Worm (Caenorhabditis elegans) whole organism, L3 larva: ENCODE data around the gene W06D12.6.

ENCODE experiments used
- R02D3.7 ChIP-seq: fragments of 150-350 bp; optimal IDR thresholded peaks from 2 replicates; lab custom pipeline; 2014; ENCODE audit warnings: missing biosample characterization, missing genetic modification characterization
- ZK546.5 ChIP-seq: sonication (generic microtip); optimal IDR thresholded peaks from 2 replicates; lab custom pipeline; 2017; ENCODE audit warnings: missing biosample characterization, missing genetic modification characterization
- aly-2 ChIP-seq: fragments of 150-350 bp; optimal IDR thresholded peaks from 2 replicates; lab custom pipeline; 2014; ENCODE audit warnings: missing biosample characterization, missing genetic modification characterization
- ama-1 ChIP-seq: fragments of 150-350 bp; optimal IDR thresholded peaks from 2 replicates; lab custom pipeline; 2018
- ceh-16 ChIP-seq: sonication (generic microtip); optimal IDR thresholded peaks from 2 replicates; lab custom pipeline; 2017; ENCODE audit warnings: missing biosample characterization, missing genetic modification characterization
- ceh-28 ChIP-seq: fragments of 150-350 bp; optimal IDR thresholded peaks from 2 replicates; lab custom pipeline; 2014; ENCODE audit warnings: missing biosample characterization, missing genetic modification reagents, missing genetic modification characterization
- ceh-82 ChIP-seq: fragments of 150-350 bp; optimal IDR thresholded peaks from 2 replicates; lab custom pipeline; 2014; ENCODE audit warnings: missing biosample characterization, missing genetic modification characterization
- ceh-9 ChIP-seq: sonication (generic microtip); optimal IDR thresholded peaks from 2 replicates; lab custom pipeline; 2018; ENCODE audit warnings: missing biosample characterization, missing genetic modification characterization
- daf-12 ChIP-seq: fragments of 150-350 bp; optimal IDR thresholded peaks from 2 replicates; lab custom pipeline; 2014; ENCODE audit warnings: missing biosample characterization, missing genetic modification reagents, missing genetic modification characterization
- egl-27 ChIP-seq: sonication (generic microtip); optimal IDR thresholded peaks from 4 replicates; lab custom pipeline; 2017; ENCODE audit warnings: missing biosample characterization, missing genetic modification reagents, missing genetic modification characterization
- egl-5 ChIP-seq: fragments of 150-350 bp; optimal IDR thresholded peaks from 2 replicates; lab custom pipeline; 2017; ENCODE audit warnings: missing biosample characterization, missing genetic modification reagents, missing genetic modification characterization, inconsistent platforms
- elt-2 ChIP-seq: sonication (generic microtip); optimal IDR thresholded peaks from 2 replicates; lab custom pipeline; 2016; ENCODE audit warnings: missing genetic modification reagents, mild to moderate bottlenecking, missing genetic modification characterization, missing compliant biosample characterization
- eor-1 ChIP-seq, 2 experiments: fragments of 150-350 bp; optimal IDR thresholded peaks; 2 replicates each; lab custom pipeline; 2014 to 2018; ENCODE audit warnings: missing biosample characterization in 2 of 2, missing genetic modification characterization in 2 of 2
- fkh-10 ChIP-seq: sonication (generic microtip); optimal IDR thresholded peaks from 2 replicates; lab custom pipeline; 2017; ENCODE audit warnings: missing biosample characterization, missing genetic modification reagents, missing genetic modification characterization
- fkh-2 ChIP-seq: fragments of 150-350 bp; optimal IDR thresholded peaks from 2 replicates; lab custom pipeline; 2014; ENCODE audit warnings: missing biosample characterization, missing genetic modification reagents, missing genetic modification characterization
- fos-1 ChIP-seq: fragments of 150-350 bp; optimal IDR thresholded peaks from 2 replicates; lab custom pipeline; 2014; ENCODE audit warnings: missing biosample characterization, missing genetic modification characterization
- hmg-11 ChIP-seq: sonication (generic microtip); optimal IDR thresholded peaks from 2 replicates; lab custom pipeline; 2016; ENCODE audit warnings: missing genetic modification characterization, missing compliant biosample characterization
- jun-1 ChIP-seq: fragments of 150-350 bp; optimal IDR thresholded peaks from 2 replicates; lab custom pipeline; 2014; ENCODE audit warnings: missing biosample characterization, missing genetic modification reagents, missing genetic modification characterization
- lin-15B ChIP-seq: fragments of 150-350 bp; optimal IDR thresholded peaks from 2 replicates; lab custom pipeline; 2014; ENCODE audit warnings: missing biosample characterization, missing genetic modification characterization
- lin-39 ChIP-seq: fragments of 150-350 bp; optimal IDR thresholded peaks from 2 replicates; lab custom pipeline; 2018; ENCODE audit warnings: missing biosample characterization, missing genetic modification reagents, missing genetic modification characterization
- lsy-12 ChIP-seq: sonication (generic microtip); optimal IDR thresholded peaks from 2 replicates; lab custom pipeline; 2016; ENCODE audit warnings: mild to moderate bottlenecking, missing genetic modification characterization, missing compliant biosample characterization
- nhr-11 ChIP-seq: fragments of 150-350 bp; optimal IDR thresholded peaks from 2 replicates; lab custom pipeline; 2014; ENCODE audit warnings: missing biosample characterization, missing genetic modification characterization
- nhr-12 ChIP-seq: fragments of 150-350 bp; optimal IDR thresholded peaks from 2 replicates; lab custom pipeline; 2014; ENCODE audit warnings: missing biosample characterization, missing genetic modification characterization
- nhr-28 ChIP-seq: fragments of 150-350 bp; optimal IDR thresholded peaks from 2 replicates; lab custom pipeline; 2014; ENCODE audit warnings: missing biosample characterization, missing genetic modification characterization
- nhr-43 ChIP-seq: sonication (generic microtip); optimal IDR thresholded peaks from 2 replicates; lab custom pipeline; 2016; ENCODE audit warnings: mild to moderate bottlenecking, missing genetic modification characterization, missing compliant biosample characterization; ENCODE audit not compliant: poor library complexity, severe bottlenecking
- nhr-76 ChIP-seq: fragments of 150-350 bp; sonication (generic microtip); optimal IDR thresholded peaks from 5 replicates; lab custom pipeline; 2014; ENCODE audit warnings: missing biosample characterization, missing genetic modification characterization
- pha-4 ChIP-seq: fragments of 150-350 bp; optimal IDR thresholded peaks from 2 replicates; lab custom pipeline; 2014; ENCODE audit warnings: missing biosample characterization, missing genetic modification reagents, missing genetic modification characterization
- pqm-1 ChIP-seq: fragments of 150-350 bp; optimal IDR thresholded peaks from 2 replicates; lab custom pipeline; 2017; ENCODE audit warnings: missing biosample characterization, missing genetic modification characterization, inconsistent platforms
- skn-1 ChIP-seq: fragments of 150-350 bp; optimal IDR thresholded peaks from 2 replicates; lab custom pipeline; 2014; ENCODE audit warnings: missing biosample characterization, missing genetic modification characterization
- snpc-4 ChIP-seq: fragments of 150-350 bp; optimal IDR thresholded peaks from 2 replicates; lab custom pipeline; 2014; ENCODE audit warnings: missing biosample characterization, missing genetic modification characterization
- tbx-2 ChIP-seq: sonication (generic microtip); optimal IDR thresholded peaks from 2 replicates; lab custom pipeline; 2016; ENCODE audit warnings: mild to moderate bottlenecking, missing genetic modification characterization, missing compliant biosample characterization
- ztf-11 ChIP-seq: fragments of 150-350 bp; optimal IDR thresholded peaks from 2 replicates; lab custom pipeline; 2014; ENCODE audit warnings: missing biosample characterization, missing genetic modification characterization

W06D12.6 gene

ce11 chrV:17705814-17706213 lies at the start of gene W06D12.6:
Gene W06D12.6, plus strand, starts transcription at chrV:17706114.
- TF ChIP-seq lin-15B = no peak

ce11 chrV:17658824-17659223 lies 47.1 kb upstream of the W06D12.6 start:
- TF ChIP-seq elt-2 (tag; lab: Kevin White, UChicago) = no peak

- TF ChIP-seq lin-39 (tag; lab: Kevin White, UChicago) (no peak), eor-1 (tag; optimal IDR thresholded peaks at IDR 0.05; lab: Kevin White, UChicago) (no peak), ama-1 (lab: Kevin White, UChicago) (no peak), pqm-1 (peak; percentile 99), skn-1 (no peak), daf-12 (tag; lab: Kevin White, UChicago) (no peak), jun-1 (tag; lab: Kevin White, UChicago) (peak; percentile 87), nhr-12 (tag; lab: Kevin White, UChicago) (no peak), nhr-28 (tag; lab: Kevin White, UChicago) (no peak), ceh-28 (peak; percentile 60), elt-2 (tag; lab: Kevin White, UChicago) (peak; percentile 100), pha-4 (tag; lab: Kevin White, UChicago) (peak; percentile 71), snpc-4 (peak; percentile 14)
These were observed 46.7 kb upstream of the W06D12.6 start, which contains the start of gene fbxa-108 for ce11 chrV:17659228-17659627. Gene fbxa-108, minus strand, starts transcription at chrV:17659385.

ce11 chrV:17660003-17660402 lies 45.9 kb upstream of the W06D12.6 start, which contains the start of gene dgat-2:
Gene dgat-2, plus strand, starts transcription at chrV:17660303.
- no peak for TF ChIP-seq fos-1 (tag; lab: Kevin White, UChicago)
- TF ChIP-seq eor-1 (tag; optimal IDR thresholded peaks at IDR 0.05; lab: Kevin White, UChicago) = no peak
- TF ChIP-seq ztf-11 (tag; lab: Kevin White, UChicago) = no peak

- no peak for TF ChIP-seq ceh-9
- no peak for TF ChIP-seq fkh-2 (tag; lab: Kevin White, UChicago)
- peak; percentile 81 for TF ChIP-seq pqm-1
- peak; percentile 96 for TF ChIP-seq elt-2 (tag; lab: Kevin White, UChicago)
- TF ChIP-seq ceh-16 (tag; lab: Kevin White, UChicago) = no peak
- TF ChIP-seq, all 47 proteins: peak for 2
These were observed 43.7 kb upstream of the W06D12.6 start for ce11 chrV:17662260-17662659.

- TF ChIP-seq hmg-11 (tag; lab: Kevin White, UChicago) (no peak), ztf-11 (tag; lab: Kevin White, UChicago) (no peak), snpc-4 (no peak), skn-1 (no peak), tbx-2 (tag; lab: Kevin White, UChicago) (no peak), nhr-12 (tag; lab: Kevin White, UChicago) (no peak), nhr-11 (tag; lab: Kevin White, UChicago) (no peak), ceh-28 (no peak), lin-15B (no peak), ZK546.5 (no peak), nhr-43 (no peak), fkh-10 (no peak), ceh-9 (no peak)
- TF ChIP-seq, all 47 proteins: peak for 0
These were observed 41.5 kb upstream of the W06D12.6 start for ce11 chrV:17664367-17664766.

ce11 chrV:17665906-17666305 lies 40.0 kb upstream of the W06D12.6 start, which contains the start of gene F59A1.11:
Gene F59A1.11, minus strand, starts transcription at chrV:17666006.
- TF ChIP-seq egl-27 (no peak), ceh-28 (no peak), nhr-76 (no peak), elt-2 (tag; lab: Kevin White, UChicago) (no peak), R02D3.7 (no peak), egl-5 (tag; lab: Kevin White, UChicago) (no peak), aly-2 (tag; lab: Kevin White, UChicago) (no peak), snpc-4 (no peak), tbx-2 (tag; lab: Kevin White, UChicago) (no peak), lsy-12 (tag; lab: Kevin White, UChicago) (no peak), fkh-2 (tag; lab: Kevin White, UChicago) (no peak), eor-1 (tag; optimal IDR thresholded peaks at IDR 0.05; lab: Kevin White, UChicago) (no peak), pha-4 (tag; lab: Kevin White, UChicago) (no peak), lin-15B (no peak), ceh-82 (tag; lab: Kevin White, UChicago) (no peak)
